Worm (Caenorhabditis elegans): ENCODE data around the gene fbxb-37.

Gene fbxb-37

ce11 chrII:2067451-2068021, 26.1 kb downstream of the fbxb-37 start, which contains the start of gene F07E5.12:
Gene F07E5.12, plus strand, starts transcription at chrII:2067971.
- peak; percentile 23 for TF ChIP-seq aha-1 (tag)

ce11 chrII:2064497-2064896, 29.2 kb downstream of the fbxb-37 start, which contains the start of gene fbxb-6:
Gene fbxb-6, plus strand, starts transcription at chrII:2064797.
- TF ChIP-seq nhr-41 (GFP tag; IDR thresholded peaks at IDR 0.05) (no peak), hif-1 (tag; optimal IDR thresholded peaks at IDR 0.05) (no peak), daf-19 (GFP tag; conservative IDR thresholded peaks at IDR 0.05) (no peak)

ce11 chrII:2063989-2064388, 29.7 kb downstream of the fbxb-37 start, which contains the start of gene F07E5.13:
Gene F07E5.13, minus strand, starts transcription at chrII:2064089.
- TF ChIP-seq unc-62 (GFP tag; optimal IDR thresholded peaks at IDR 0.05 in 1 of 2) (no peak), unc-62 (tag; optimal IDR thresholded peaks at IDR 0.05) (no peak), saeg-2 (GFP tag; IDR thresholded peaks at IDR 0.05) (no peak), Y75B8A.6 (GFP tag; IDR thresholded peaks at IDR 0.05) (no peak), lin-13 (GFP tag; optimal IDR thresholded peaks at IDR 0.05) (no peak), gei-8 (GFP tag; optimal IDR thresholded peaks at IDR 0.05) (no peak)

ce11 chrII:2058985-2059384, 34.7 kb downstream of the fbxb-37 start, which contains the start of gene F07E5.5:
Gene F07E5.5, minus strand, starts transcription at chrII:2059070.
- no peak for TF ChIP-seq Y75B8A.6 (GFP tag; IDR thresholded peaks at IDR 0.05)
- no peak for TF ChIP-seq hlh-11 (tag; optimal IDR thresholded peaks at IDR 0.05)
- TF ChIP-seq hif-1 (tag; optimal IDR thresholded peaks at IDR 0.05) = no peak
- peak; percentile 48 for TF ChIP-seq nhr-28 (tag; optimal IDR thresholded peaks at IDR 0.05)
- peak; percentile 24; the same call in 1 of the 2 replicates for TF ChIP-seq dmd-6 (GFP tag; IDR thresholded peaks at IDR 0.05)
- TF ChIP-seq dpl-1 (GFP tag; optimal IDR thresholded peaks at IDR 0.05) = peak; percentile 64
- no peak for TF ChIP-seq F44E2.7 (GFP tag; IDR thresholded peaks at IDR 0.05)
- TF ChIP-seq lin-15B (tag; optimal IDR thresholded peaks at IDR 0.05) = no peak
- TF ChIP-seq lin-13 (GFP tag; optimal IDR thresholded peaks at IDR 0.05) = peak; percentile 45
- no peak for TF ChIP-seq fos-1 (tag; optimal IDR thresholded peaks at IDR 0.05)
- no peak for TF ChIP-seq snpc-4 (tag; optimal IDR thresholded peaks at IDR 0.05)
- TF ChIP-seq lin-39 (tag; optimal IDR thresholded peaks at IDR 0.05) = no peak
- TF ChIP-seq hmg-1.1 (GFP tag; IDR thresholded peaks at IDR 0.05) = peak; percentile 27; the same call in 1 of the 2 replicates
- TF ChIP-seq madf-9 (GFP tag; conservative IDR thresholded peaks at IDR 0.05) = no peak
- no peak for TF ChIP-seq gei-8 (GFP tag; optimal IDR thresholded peaks at IDR 0.05)
- no peak for TF ChIP-seq nhr-6 (tag; optimal IDR thresholded peaks at IDR 0.05)
- no peak for TF ChIP-seq nhr-10 (tag; optimal IDR thresholded peaks at IDR 0.05)
- TF ChIP-seq unc-39 (tag; optimal IDR thresholded peaks at IDR 0.05) = no peak
- no peak for TF ChIP-seq ZK337.2 (GFP tag; IDR thresholded peaks at IDR 0.05)
- TF ChIP-seq zag-1 (tag; optimal IDR thresholded peaks at IDR 0.05) = no peak
- no peak for TF ChIP-seq ztf-7 (tag; optimal IDR thresholded peaks at IDR 0.05)
- TF ChIP-seq ceh-32 (tag; optimal IDR thresholded peaks at IDR 0.05; ENCODE audit: poor library complexity) = no peak
- no peak for TF ChIP-seq unc-130 (GFP tag; optimal IDR thresholded peaks at IDR 0.05)
- peak; percentile 74 to 97 for TF ChIP-seq lsy-2 (tag; optimal IDR thresholded peaks at IDR 0.05)
- no peak for TF ChIP-seq arid-1 (GFP tag; conservative IDR thresholded peaks at IDR 0.05)
- TF ChIP-seq nhr-41 (GFP tag; IDR thresholded peaks at IDR 0.05) = no peak
- TF ChIP-seq ceh-28 (tag; optimal IDR thresholded peaks at IDR 0.05) = no peak
- no peak for TF ChIP-seq Y105C5A.15 (GFP tag; IDR thresholded peaks at IDR 0.05)
- TF ChIP-seq mes-2 (tag; optimal IDR thresholded peaks at IDR 0.05; ENCODE audit: poor library complexity, severe bottlenecking) = peak; percentile 81
- no peak for TF ChIP-seq ztf-11 (tag; optimal IDR thresholded peaks at IDR 0.05)
- no peak for TF ChIP-seq snpc-1.2 (GFP tag; IDR thresholded peaks at IDR 0.05)
- TF ChIP-seq ctbp-1 (GFP tag; IDR thresholded peaks at IDR 0.05) = no peak
- TF ChIP-seq nhr-11 (tag; optimal IDR thresholded peaks at IDR 0.05) = peak; percentile 69
- no peak for TF ChIP-seq hlh-30 (tag; optimal IDR thresholded peaks at IDR 0.05; ENCODE audit: insufficient read depth)
- no peak for TF ChIP-seq madf-5 (GFP tag; IDR thresholded peaks at IDR 0.05)
- no peak for TF ChIP-seq aly-2 (tag; optimal IDR thresholded peaks at IDR 0.05)
- TF ChIP-seq nhr-48 (tag; optimal IDR thresholded peaks at IDR 0.05) = no peak
- peak; percentile 69 for TF ChIP-seq lin-38 (GFP tag; IDR thresholded peaks at IDR 0.05)
- no peak for TF ChIP-seq nhr-111 (GFP tag; optimal IDR thresholded peaks at IDR 0.05)
- TF ChIP-seq F10B5.3 (tag; optimal IDR thresholded peaks at IDR 0.05) = no peak

Data from whole organism, L4 larva.